Worm (Caenorhabditis elegans): Measurements from ENCODE around the gene ugt-1.

DNA sequence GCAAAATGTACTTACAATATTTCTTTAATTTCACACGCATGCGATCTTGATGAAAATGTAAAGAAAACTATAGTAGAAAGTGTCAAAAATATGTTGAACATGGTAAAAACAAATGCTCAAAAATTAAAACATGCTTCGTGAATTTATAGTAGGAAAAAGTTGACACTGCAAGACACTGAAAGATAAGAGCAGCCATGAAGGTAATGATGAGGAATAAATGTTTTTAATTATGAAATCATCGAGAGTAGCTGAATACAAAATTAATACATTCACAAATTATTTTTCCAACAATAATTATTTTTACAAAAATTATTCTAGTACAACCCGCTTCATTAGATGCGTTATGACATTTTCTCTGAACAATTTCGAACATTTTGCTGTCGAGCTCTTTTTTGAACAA is 21.5 kb downstream of the ugt-1 start, which contains the start of gene F15H10.10:
- TF ChIP-seq lin-39 (tag; optimal IDR thresholded peaks at IDR 0.05): no peak
- no peak for TF ChIP-seq unc-62 (GFP tag; optimal IDR thresholded peaks at IDR 0.05 in 1 of 2)
- no peak for TF ChIP-seq unc-62 (tag; optimal IDR thresholded peaks at IDR 0.05)
- no peak for TF ChIP-seq nhr-25 (tag; optimal IDR thresholded peaks at IDR 0.05; ENCODE audit: borderline replicate concordance, insufficient read depth)
- no peak for TF ChIP-seq vab-7 (GFP tag; IDR thresholded peaks at IDR 0.05)
- no peak for TF ChIP-seq nhr-76 (tag; optimal IDR thresholded peaks at IDR 0.05)
- TF ChIP-seq ztf-11 (tag; optimal IDR thresholded peaks at IDR 0.05): no peak
- TF ChIP-seq Y5F2A.4 (GFP tag; optimal IDR thresholded peaks at IDR 0.05): no peak
- no peak for TF ChIP-seq egl-27 (tag; optimal IDR thresholded peaks at IDR 0.05)
